Worm (Caenorhabditis elegans): ENCODE data around the gene syg-2.

The syg-2 gene

ce11 chrX:14659454-14659853 lies 4.7 kb downstream of the syg-2 start (continued):
- TF ChIP-seq F44E2.7 (GFP tag; IDR thresholded peaks at IDR 0.05) (no peak), nhr-6 (tag; optimal IDR thresholded peaks at IDR 0.05) (no peak)

DNA sequence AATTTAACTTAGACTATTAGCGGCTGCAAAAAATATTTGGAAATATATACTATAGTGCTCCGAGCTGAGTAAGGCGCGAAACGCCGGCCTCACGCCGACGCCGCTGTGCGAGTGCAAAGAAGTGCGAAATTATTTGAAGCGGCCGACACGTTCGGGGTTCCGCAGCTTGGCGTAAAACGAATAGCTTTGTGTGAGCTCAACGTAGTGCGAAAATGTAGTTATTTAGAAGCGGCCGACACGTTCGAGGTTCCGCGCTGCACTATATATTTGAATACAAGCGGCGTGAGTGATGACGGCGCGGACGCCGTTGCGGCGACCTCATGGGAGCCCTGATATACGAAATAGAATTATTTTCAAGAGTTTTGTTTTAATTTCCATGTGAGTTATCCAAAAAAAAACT lies 7.2 kb downstream of the syg-2 start:
- TF ChIP-seq lsy-2 (tag; optimal IDR thresholded peaks at IDR 0.05) (no peak), mxl-3 (GFP tag; optimal IDR thresholded peaks at IDR 0.05) (no peak), egl-27 (tag; optimal IDR thresholded peaks at IDR 0.05) (no peak), Y5F2A.4 (GFP tag; optimal IDR thresholded peaks at IDR 0.05) (no peak), spr-1 (tag; optimal IDR thresholded peaks at IDR 0.05) (no peak), hlh-11 (tag; optimal IDR thresholded peaks at IDR 0.05) (no peak), zip-2 (tag; optimal IDR thresholded peaks at IDR 0.05) (no peak), ZK546.5 (tag; optimal IDR thresholded peaks at IDR 0.05) (no peak), ceh-32 (tag; optimal IDR thresholded peaks at IDR 0.05; ENCODE audit: poor library complexity) (no peak), dmd-9 (GFP tag; IDR thresholded peaks at IDR 0.05) (no peak), nhr-77 (tag; optimal IDR thresholded peaks at IDR 0.05) (no peak), lin-1 (GFP tag; IDR thresholded peaks at IDR 0.05) (no peak)

ce11 chrX:14662460-14662859 lies 7.7 kb downstream of the syg-2 start:
- TF ChIP-seq unc-62 (GFP tag; optimal IDR thresholded peaks at IDR 0.05 in 1 of 2), result peak in 1 of 2 experiments; percentile 12
- TF ChIP-seq unc-62 (tag; optimal IDR thresholded peaks at IDR 0.05), result no peak
- TF ChIP-seq spr-1 (tag; optimal IDR thresholded peaks at IDR 0.05), result no peak

DNA sequence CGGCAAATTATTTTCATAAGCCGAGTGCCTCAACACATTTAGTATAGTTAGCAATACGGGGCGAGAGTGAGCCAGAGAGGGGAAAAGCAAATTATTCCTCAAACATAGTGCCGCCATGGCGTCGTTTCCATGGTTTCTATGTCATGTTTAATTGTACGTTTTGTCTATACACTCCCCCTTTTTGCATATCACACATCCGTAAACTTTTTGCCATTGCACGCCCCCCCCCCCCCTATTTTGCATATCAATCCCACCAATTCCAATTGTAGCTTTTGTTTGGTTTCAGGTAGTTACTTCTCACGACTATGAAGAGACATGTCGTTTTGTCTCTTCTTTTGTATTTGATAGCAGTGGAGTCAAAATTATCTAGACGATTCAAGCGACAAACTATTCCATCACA lies 9.3 kb downstream of the syg-2 start, which contains the start of gene C26G2.2:
Gene C26G2.2 (plus strand): TSS at position 301 of the 400 bp plus-strand sequence.
- TF ChIP-seq nhr-111 (GFP tag; optimal IDR thresholded peaks at IDR 0.05), result no peak
- no peak for TF ChIP-seq T20F7.1 (GFP tag; optimal IDR thresholded peaks at IDR 0.05)
- TF ChIP-seq pha-4 (GFP tag; IDR thresholded peaks at IDR 0.05), result no peak
- no peak for TF ChIP-seq pha-4 (tag; optimal IDR thresholded peaks at IDR 0.05)
- TF ChIP-seq unc-62 (GFP tag; optimal IDR thresholded peaks at IDR 0.05 in 1 of 2), result peak in 1 of 2 experiments; percentile 71
- TF ChIP-seq unc-62 (tag; optimal IDR thresholded peaks at IDR 0.05), result no peak
- no peak for TF ChIP-seq fos-1 (tag; optimal IDR thresholded peaks at IDR 0.05)
- TF ChIP-seq D1046.2 (GFP tag; IDR thresholded peaks at IDR 0.05), result no peak
- no peak for TF ChIP-seq ceh-20 (GFP tag; IDR thresholded peaks at IDR 0.05)

- no peak for TF ChIP-seq spr-1 (tag; optimal IDR thresholded peaks at IDR 0.05)
- TF ChIP-seq unc-62 (GFP tag; optimal IDR thresholded peaks at IDR 0.05 in 1 of 2), result peak in 1 of 2 experiments; percentile 55
- TF ChIP-seq unc-62 (tag; optimal IDR thresholded peaks at IDR 0.05), result no peak
- no peak for TF ChIP-seq ama-1 (optimal IDR thresholded peaks at IDR 0.05)
- TF ChIP-seq daf-8 (GFP tag; IDR thresholded peaks at IDR 0.05), result no peak
- TF ChIP-seq tra-1 (GFP tag; IDR thresholded peaks at IDR 0.05), result no peak
- no peak for TF ChIP-seq unc-130 (GFP tag; optimal IDR thresholded peaks at IDR 0.05)
- peak; percentile 87 for TF ChIP-seq aha-1 (tag)
- TF ChIP-seq cey-2 (tag; optimal IDR thresholded peaks at IDR 0.05; ENCODE audit: borderline replicate concordance, insufficient read depth), result no peak
- no peak for TF ChIP-seq Y105C5A.15 (GFP tag; IDR thresholded peaks at IDR 0.05)
- TF ChIP-seq nhr-76 (tag; optimal IDR thresholded peaks at IDR 0.05), result no peak
- TF ChIP-seq hlh-30 (tag; optimal IDR thresholded peaks at IDR 0.05; ENCODE audit: insufficient read depth), result no peak
These were observed 16.5 kb downstream of the syg-2 start for ce11 chrX:14671300-14671699.

- TF ChIP-seq tag-97 (GFP tag; IDR thresholded peaks at IDR 0.05), result no peak
- peak; percentile 33 for TF ChIP-seq nhr-11 (tag; optimal IDR thresholded peaks at IDR 0.05)
These were observed 19.3 kb downstream of the syg-2 start, which contains the start of gene slt-1 for ce11 chrX:14674028-14674427. Gene slt-1, plus strand, starts transcription at chrX:14674328.

All from whole organism, L4 larva.